Fruit fly (Drosophila melanogaster): Measurements from ENCODE around the gene CG4884.

DNA sequence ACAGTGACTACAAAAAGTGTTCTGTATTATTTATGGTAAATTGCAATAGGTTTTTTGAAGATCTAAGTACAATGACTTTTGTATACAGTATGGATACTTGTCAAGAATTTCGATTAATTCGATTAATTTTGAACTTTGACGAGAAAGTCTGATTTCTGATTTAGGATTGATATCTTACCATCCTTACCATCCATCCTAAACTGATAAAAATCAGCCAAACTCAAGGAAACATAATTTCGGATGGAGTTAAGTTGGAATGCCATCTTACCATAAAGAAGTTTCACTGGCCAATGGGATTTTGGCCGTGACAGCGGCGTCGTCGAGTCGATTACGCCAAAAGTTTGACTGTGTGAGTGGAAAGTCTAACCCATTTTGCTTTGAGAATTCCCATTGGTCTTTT lies 31.6 kb upstream of the CG4884 start, which contains the start of gene CG4815:
- no peak for TF ChIP-seq CG33017 (tag; optimal IDR thresholded peaks at IDR 0.05)
- TF ChIP-seq Mnt (GFP tag; optimal IDR thresholded peaks at IDR 0.05): no peak
- TF ChIP-seq ovo (GFP tag; optimal IDR thresholded peaks at IDR 0.05): no peak
- TF ChIP-seq toe (GFP tag; optimal IDR thresholded peaks at IDR 0.05): no peak

Data from whole organism, adult.